Fruit fly (Drosophila melanogaster) whole organism, embryonic: ENCODE data around the gene Ndae1.

ENCODE experiments used
- Atf-2 ChIP-seq: fragments of 200-800 bp; sonication (Bioruptor generic); optimal IDR thresholded peaks from 2 replicates; lab custom pipeline; 2016; ENCODE audit warnings: missing biosample characterization, missing genetic modification characterization
- CG10267 ChIP-seq: fragments of 200-800 bp; sonication (Bioruptor generic); optimal IDR thresholded peaks from 2 replicates; lab custom pipeline; 2018; ENCODE audit warnings: missing biosample characterization, mild to moderate bottlenecking, missing genetic modification characterization, moderate library complexity
- CG10321 ChIP-seq: fragments of 200-800 bp; sonication (Bioruptor generic); IDR thresholded peaks from 2 replicates; pipeline ENCODE4 v1.3.6; 2022; ENCODE audit warnings: missing biosample characterization, missing genetic modification characterization
- CG10565 ChIP-seq: fragments of 200-800 bp; sonication (Bioruptor generic); optimal IDR thresholded peaks from 3 replicates; lab custom pipeline; 2016; ENCODE audit warnings: missing biosample characterization, mild to moderate bottlenecking, missing genetic modification characterization
- CG10654 ChIP-seq: fragments of 200-800 bp; sonication (Bioruptor generic); optimal IDR thresholded peaks from 2 replicates; lab custom pipeline; 2016; ENCODE audit warnings: missing biosample characterization, missing genetic modification characterization
- CG11247 ChIP-seq: fragments of 200-800 bp; sonication (Bioruptor generic); IDR thresholded peaks from 2 replicates; pipeline ENCODE4 v1.3.6; 2022; ENCODE audit warnings: missing biosample characterization, missing genetic modification characterization
- CG11456 ChIP-seq: fragments of 200-800 bp; sonication (Bioruptor generic); IDR thresholded peaks from 3 replicates; pipeline ENCODE4 v1.3.6; 2022; ENCODE audit warnings: missing biosample characterization, missing genetic modification characterization
- CG1233 ChIP-seq: fragments of 200-800 bp; sonication (Bioruptor generic); optimal IDR thresholded peaks from 4 replicates; lab custom pipeline; 2018; ENCODE audit warnings: missing biosample characterization, mild to moderate bottlenecking, missing genetic modification characterization
- CG12769 ChIP-seq: fragments of 200-800 bp; sonication (Bioruptor generic); optimal IDR thresholded peaks from 2 replicates; lab custom pipeline; 2019; ENCODE audit warnings: missing biosample characterization, mild to moderate bottlenecking, missing genetic modification characterization, moderate library complexity
- CG13424 ChIP-seq: fragments of 200-800 bp; sonication (Bioruptor generic); optimal IDR thresholded peaks from 2 replicates; lab custom pipeline; 2019; ENCODE audit warnings: missing biosample characterization, mild to moderate bottlenecking, missing genetic modification characterization, moderate library complexity
- CG15696 ChIP-seq: fragments of 200-800 bp; sonication (Bioruptor generic); optimal IDR thresholded peaks from 2 replicates; lab custom pipeline; 2019; ENCODE audit warnings: missing biosample characterization, mild to moderate bottlenecking, missing genetic modification characterization, moderate library complexity
- CG17912 ChIP-seq: fragments of 200-800 bp; sonication (Bioruptor generic); optimal IDR thresholded peaks from 2 replicates; lab custom pipeline; 2018; ENCODE audit warnings: missing biosample characterization, mild to moderate bottlenecking, missing genetic modification characterization
- CG3065 ChIP-seq: fragments of 200-800 bp; sonication (Bioruptor generic); optimal IDR thresholded peaks from 2 replicates; lab custom pipeline; 2016; ENCODE audit warnings: missing biosample characterization, missing genetic modification characterization
- CG32767 ChIP-seq: fragments of 200-800 bp; sonication (Bioruptor generic); IDR thresholded peaks from 2 replicates; pipeline ENCODE4 v1.3.6; 2022; ENCODE audit warnings: missing biosample characterization, missing genetic modification characterization
- CG3281 ChIP-seq: fragments of 200-800 bp; sonication (Bioruptor generic); optimal IDR thresholded peaks from 3 replicates; lab custom pipeline; 2017; ENCODE audit warnings: missing biosample characterization, mild to moderate bottlenecking, missing genetic modification characterization
- CG4404 ChIP-seq: fragments of 200-800 bp; sonication (Bioruptor generic); IDR thresholded peaks from 2 replicates; pipeline ENCODE4 v1.3.6; 2022; ENCODE audit warnings: missing biosample characterization, missing genetic modification characterization
- CG6683 ChIP-seq: fragments of 200-800 bp; sonication (Bioruptor generic); optimal IDR thresholded peaks from 2 replicates; lab custom pipeline; 2017; ENCODE audit warnings: missing biosample characterization, mild to moderate bottlenecking, missing genetic modification characterization, missing genetic modification reagents
- CG6689 ChIP-seq: fragments of 200-800 bp; sonication (Bioruptor generic); IDR thresholded peaks from 2 replicates; pipeline ENCODE4 v1.3.6; 2022; ENCODE audit warnings: missing biosample characterization, missing genetic modification characterization
- CG9932 ChIP-seq: fragments of 200-800 bp; sonication (Bioruptor generic); IDR thresholded peaks from 2 replicates; pipeline ENCODE4 v1.3.6; 2022; ENCODE audit warnings: missing biosample characterization, missing genetic modification characterization
- D ChIP-seq, 2 experiments: fragments of 200-800 bp in 1 of 2; fragments of >200 bp in 1 of 2; sonication (Bioruptor generic) in 1 of 2; optimal IDR thresholded peaks; 2 replicates in 1 of 2; 3 replicates in 1 of 2; lab custom pipeline; 2017; ENCODE audit warnings: mild to moderate bottlenecking in 1 of 2, missing biosample characterization in 1 of 2, missing genetic modification characterization in 1 of 2, missing genetic modification reagents in 1 of 2
- Dip2 ChIP-seq: fragments of 200-800 bp; sonication (Bioruptor generic); IDR thresholded peaks from 2 replicates; pipeline ENCODE4 v1.3.6; 2022; ENCODE audit warnings: missing biosample characterization, missing genetic modification characterization
- Dll ChIP-seq: fragments of 200-800 bp; sonication (Bioruptor generic); IDR thresholded peaks from 4 replicates; pipeline ENCODE4 v1.3.6; 2022; ENCODE audit warnings: missing biosample characterization, missing genetic modification characterization; ENCODE audit not compliant: partially characterized antibody
- H2.0 ChIP-seq: fragments of 200-800 bp; sonication (Bioruptor generic); IDR thresholded peaks from 2 replicates; pipeline ENCODE4 v1.3.6; 2022; ENCODE audit warnings: missing biosample characterization, missing genetic modification characterization
- MESR4 ChIP-seq: fragments of 200-800 bp; sonication (Bioruptor generic); optimal IDR thresholded peaks from 2 replicates; lab custom pipeline; 2018; ENCODE audit warnings: missing biosample characterization, mild to moderate bottlenecking, missing genetic modification characterization, moderate library complexity
- MTF-1 ChIP-seq: fragments of 200-800 bp; sonication (Bioruptor generic); optimal IDR thresholded peaks from 2 replicates; lab custom pipeline; 2018; ENCODE audit warnings: missing biosample characterization, mild to moderate bottlenecking, missing genetic modification characterization, borderline replicate concordance
- NC2β ChIP-seq: fragments of 200-800 bp; sonication (Bioruptor generic); optimal IDR thresholded peaks from 2 replicates; lab custom pipeline; 2016; ENCODE audit warnings: missing biosample characterization, missing genetic modification characterization
- Ptx1 ChIP-seq: fragments of 200-800 bp; sonication (Bioruptor generic); IDR thresholded peaks from 2 replicates; pipeline ENCODE4 v1.3.6; 2022; ENCODE audit warnings: missing biosample characterization, missing genetic modification characterization
- Sry-δ ChIP-seq: fragments of 200-800 bp; sonication (Bioruptor generic); optimal IDR thresholded peaks from 2 replicates; lab custom pipeline; 2016; ENCODE audit warnings: missing biosample characterization, missing genetic modification characterization
- Vsx1 ChIP-seq: fragments of 200-800 bp; sonication (Bioruptor generic); optimal IDR thresholded peaks from 2 replicates; lab custom pipeline; 2017; ENCODE audit warnings: missing biosample characterization, mild to moderate bottlenecking, missing genetic modification characterization, missing genetic modification reagents
- amos ChIP-seq: fragments of 200-800 bp; sonication (Bioruptor generic); IDR thresholded peaks from 2 replicates; pipeline ENCODE4 v1.3.6; 2022; ENCODE audit warnings: missing biosample characterization, missing genetic modification characterization; ENCODE audit not compliant: partially characterized antibody
- ash1 ChIP-seq: fragments of 200-800 bp; sonication (Bioruptor generic); optimal IDR thresholded peaks from 2 replicates; lab custom pipeline; 2018; ENCODE audit warnings: missing biosample characterization, mild to moderate bottlenecking, missing genetic modification characterization
- bigmax ChIP-seq: fragments of 200-800 bp; sonication (Bioruptor generic); optimal IDR thresholded peaks from 2 replicates; lab custom pipeline; 2018; ENCODE audit warnings: missing biosample characterization, mild to moderate bottlenecking, missing genetic modification characterization
- cg ChIP-seq: fragments of 200-800 bp; sonication (Bioruptor generic); optimal IDR thresholded peaks from 3 replicates; lab custom pipeline; 2019; ENCODE audit warnings: missing biosample characterization, mild to moderate bottlenecking, missing genetic modification characterization, moderate library complexity
- chn ChIP-seq: fragments of 200-800 bp; sonication (Bioruptor generic); optimal IDR thresholded peaks from 2 replicates; lab custom pipeline; 2016; ENCODE audit warnings: missing biosample characterization, missing genetic modification characterization
- corto ChIP-seq: fragments of 200-800 bp; sonication (Bioruptor generic); optimal IDR thresholded peaks from 2 replicates; lab custom pipeline; 2016; ENCODE audit warnings: missing biosample characterization, mild to moderate bottlenecking, missing genetic modification characterization, moderate library complexity
- dimm ChIP-seq: fragments of 200-800 bp; sonication (Bioruptor generic); IDR thresholded peaks from 2 replicates; pipeline ENCODE4 v1.3.6; 2022; ENCODE audit warnings: missing biosample characterization, missing genetic modification characterization
- esg ChIP-seq: fragments of 200-800 bp; sonication (Bioruptor generic); conservative IDR thresholded peaks from 2 replicates; pipeline ENCODE4 v1.3.6; 2022; ENCODE audit warnings: missing biosample characterization, missing genetic modification characterization
- fu2 ChIP-seq: fragments of 200-800 bp; sonication (Bioruptor generic); optimal IDR thresholded peaks from 2 replicates; lab custom pipeline; 2016; ENCODE audit warnings: missing biosample characterization, missing genetic modification characterization
- gem ChIP-seq: fragments of 200-800 bp; sonication (Bioruptor generic); optimal IDR thresholded peaks from 2 replicates; lab custom pipeline; 2019; ENCODE audit warnings: missing biosample characterization, mild to moderate bottlenecking, missing genetic modification characterization, moderate library complexity
- insv ChIP-seq, 2 experiments: fragments of 200-800 bp; sonication (Bioruptor generic); optimal IDR thresholded peaks; 3 replicates each; lab custom pipeline; 2016 to 2018; ENCODE audit warnings: missing biosample characterization in 2 of 2, missing genetic modification characterization in 2 of 2
- lov ChIP-seq, 2 experiments: fragments of 200-800 bp in 1 of 2; fragments of >200 bp in 1 of 2; sonication (Bioruptor generic) in 1 of 2; IDR thresholded peaks in 1 of 2; optimal IDR thresholded peaks in 1 of 2; 2 replicates in 1 of 2; 3 replicates in 1 of 2; pipeline versions ENCODE4 v1.3.6 to Lab custom; 2017 to 2022; ENCODE audit warnings: missing biosample characterization in 1 of 2, missing genetic modification characterization in 1 of 2
- mirr ChIP-seq: fragments of 200-800 bp; sonication (Bioruptor generic); optimal IDR thresholded peaks from 3 replicates; lab custom pipeline; 2018; ENCODE audit warnings: missing biosample characterization, mild to moderate bottlenecking, missing genetic modification characterization
- nom ChIP-seq: fragments of 200-800 bp; sonication (Bioruptor generic); optimal IDR thresholded peaks from 2 replicates; lab custom pipeline; 2017; ENCODE audit warnings: missing biosample characterization, missing genetic modification characterization, mild to moderate bottlenecking, moderate library complexity, missing genetic modification reagents
- pita ChIP-seq: fragments of 200-800 bp; sonication (Bioruptor generic); optimal IDR thresholded peaks from 2 replicates; lab custom pipeline; 2017; ENCODE audit warnings: missing biosample characterization, mild to moderate bottlenecking, missing genetic modification characterization
- row ChIP-seq: fragments of 200-800 bp; sonication (Bioruptor generic); IDR thresholded peaks from 3 replicates; pipeline ENCODE4 v1.3.6; 2022; ENCODE audit warnings: missing biosample characterization, missing genetic modification characterization
- schlank ChIP-seq: fragments of 200-800 bp; sonication (Bioruptor generic); optimal IDR thresholded peaks from 2 replicates; lab custom pipeline; 2018; ENCODE audit warnings: missing biosample characterization, mild to moderate bottlenecking, missing genetic modification characterization
- sens ChIP-seq: fragments of 200-800 bp; sonication (Bioruptor generic); peaks from one replicate; lab custom pipeline; 2016; ENCODE audit warnings: missing biosample characterization, missing genetic modification characterization
- usp ChIP-seq: fragments of >200 bp; optimal IDR thresholded peaks from 2 replicates; lab custom pipeline; 2017; ENCODE audit warnings: missing biosample characterization, missing genetic modification characterization
- wor ChIP-seq: fragments of 200-800 bp; sonication (Bioruptor generic); IDR thresholded peaks from 2 replicates; pipeline ENCODE4 v1.3.6; 2022; ENCODE audit warnings: missing biosample characterization, missing genetic modification characterization
- yki ChIP-seq: fragments of >200 bp; optimal IDR thresholded peaks from 3 replicates; lab custom pipeline; 2018

Ndae1 gene

dm6 chr2L:7219650-7220267 is 29.4 kb downstream of the Ndae1 start, which contains the start of gene CG13784 (continued):
- TF ChIP-seq Atf-2 (GFP tag; lab: Kevin White, UChicago) (no peak), Sry-δ (GFP tag; lab: Kevin White, UChicago) (peak; percentile 60), CG4404 (GFP tag; lab: Robert Waterston, UW) (no peak), CG6683 (GFP tag; lab: Kevin White, UChicago) (peak; percentile 33), yki (no peak), CG12769 (tag; lab: Kevin White, UChicago) (no peak), CG6689 (GFP tag; lab: Robert Waterston, UW) (no peak), CG10267 (tag; lab: Kevin White, UChicago) (peak; percentile 67), MESR4 (GFP tag; lab: Kevin White, UChicago) (peak; percentile 76), dimm (GFP tag; lab: Robert Waterston, UW) (no peak), NC2β (GFP tag; lab: Kevin White, UChicago) (no peak), row (GFP tag; lab: Robert Waterston, UW) (peak; percentile 91), fu2 (GFP tag; lab: Kevin White, UChicago) (no peak), Dll (GFP tag; lab: Robert Waterston, UW) (peak; percentile 50; the same call in 2 of the 4 replicates), CG13424 (tag; lab: Kevin White, UChicago) (peak; percentile 45), CG3281 (GFP tag; lab: Kevin White, UChicago) (peak; percentile 41), chn (peak; percentile 19), sens (GFP tag; lab: Kevin White, UChicago) (peak; percentile 84), D (optimal IDR thresholded peaks at IDR 0.05; lab: Kevin White, UChicago) (no peak), D (GFP tag; optimal IDR thresholded peaks at IDR 0.05; lab: Kevin White, UChicago) (no peak), CG10321 (no peak), Vsx1 (no peak), nom (GFP tag; lab: Kevin White, UChicago) (peak; percentile 59), MTF-1 (GFP tag; lab: Kevin White, UChicago) (peak; percentile 72), bigmax (GFP tag; lab: Kevin White, UChicago) (no peak), CG9932 (GFP tag; lab: Robert Waterston, UW) (peak; percentile 55), CG10565 (no peak), lov (optimal IDR thresholded peaks at IDR 0.05; lab: Kevin White, UChicago) (no peak), lov (GFP tag; IDR thresholded peaks at IDR 0.05; lab: Robert Waterston, UW) (0 out of 3 replicates have a peak, but pooled peaks have one; percentile 9), CG17912 (GFP tag; lab: Kevin White, UChicago) (no peak), CG1233 (GFP tag; lab: Kevin White, UChicago) (peak; percentile 7), wor (no peak), schlank (tag; lab: Kevin White, UChicago) (no peak), H2.0 (GFP tag; lab: Robert Waterston, UW) (0 out of 2 replicates have a peak, but pooled peaks have one; percentile 26)

- TF ChIP-seq amos (GFP tag; lab: Robert Waterston, UW) = no peak
- no peak for TF ChIP-seq Ptx1 (GFP tag; lab: Robert Waterston, UW)
- TF ChIP-seq CG15696 (tag; lab: Kevin White, UChicago) = no peak
- TF ChIP-seq CG11456 (GFP tag; lab: Robert Waterston, UW) = no peak
- TF ChIP-seq Dip2 (GFP tag; lab: Robert Waterston, UW) = no peak
- no peak for TF ChIP-seq pita (GFP tag; lab: Kevin White, UChicago)
- no peak for TF ChIP-seq insv (GFP tag; optimal IDR thresholded peaks at IDR 0.05; lab: Kevin White, UChicago)
- TF ChIP-seq corto = no peak
- TF ChIP-seq cg = peak; percentile 67
- no peak for TF ChIP-seq usp (GFP tag; lab: Kevin White, UChicago)
- no peak for TF ChIP-seq CG3065 (GFP tag; lab: Kevin White, UChicago)
- no peak for TF ChIP-seq esg (GFP tag; lab: Robert Waterston, UW)
- TF ChIP-seq CG32767 (GFP tag; lab: Robert Waterston, UW) = no peak
- TF ChIP-seq mirr (GFP tag; lab: Kevin White, UChicago) = no peak
- peak; percentile 10 for TF ChIP-seq gem (tag; lab: Kevin White, UChicago)
- TF ChIP-seq CG10654 = no peak
- TF ChIP-seq ash1 (GFP tag; lab: Kevin White, UChicago) = no peak
- no peak for TF ChIP-seq CG11247
Observed at dm6 chr2L:7219172-7219571, 30.0 kb downstream of the Ndae1 start.
